Fruit fly (Drosophila melanogaster) whole organism, prepupa: Measurements from ENCODE around the gene Pde6.

ENCODE experiments used
- CG10631 ChIP-seq: fragments of 200-800 bp; sonication (Bioruptor generic); optimal IDR thresholded peaks from 2 replicates; lab custom pipeline; 2016; ENCODE audit warnings: missing biosample characterization, missing genetic modification characterization
- CG10669 ChIP-seq: fragments of 200-800 bp; sonication (Bioruptor generic); optimal IDR thresholded peaks from 3 replicates; lab custom pipeline; 2018; ENCODE audit warnings: missing biosample characterization, mild to moderate bottlenecking, missing genetic modification characterization, moderate library complexity
- CG11294 ChIP-seq: fragments of 200-800 bp; sonication (Bioruptor generic); IDR thresholded peaks from 2 replicates; pipeline ENCODE4 v1.3.6; 2022; ENCODE audit warnings: missing biosample characterization, missing genetic modification characterization
- CG11762 ChIP-seq: fragments of 200-800 bp; sonication (Bioruptor generic); optimal IDR thresholded peaks from 3 replicates; lab custom pipeline; 2016; ENCODE audit warnings: missing biosample characterization, missing genetic modification characterization; ENCODE audit not compliant: insufficient read depth
- CG11902 ChIP-seq: fragments of 200-800 bp; sonication (Bioruptor generic); optimal IDR thresholded peaks from 3 replicates; lab custom pipeline; 2016; ENCODE audit warnings: missing biosample characterization, missing genetic modification characterization
- CG15336 ChIP-seq: fragments of 200-800 bp; sonication (Bioruptor generic); IDR thresholded peaks from 2 replicates; pipeline ENCODE4 v1.3.6; 2022; ENCODE audit warnings: missing biosample characterization, missing genetic modification characterization
- CG31627 ChIP-seq: fragments of 200-800 bp; sonication (Bioruptor generic); optimal IDR thresholded peaks from 3 replicates; lab custom pipeline; 2016; ENCODE audit warnings: missing biosample characterization, missing genetic modification characterization
- CG34406 ChIP-seq: fragments of 200-800 bp; sonication (Bioruptor generic); optimal IDR thresholded peaks from 3 replicates; lab custom pipeline; 2016; ENCODE audit warnings: missing biosample characterization, missing genetic modification characterization
- CG3919 ChIP-seq: fragments of 200-800 bp; sonication (Bioruptor generic); optimal IDR thresholded peaks from 3 replicates; lab custom pipeline; 2016; ENCODE audit warnings: missing biosample characterization, missing genetic modification characterization
- CG4318 ChIP-seq: fragments of 200-800 bp; sonication (Bioruptor generic); optimal IDR thresholded peaks from 3 replicates; lab custom pipeline; 2017; ENCODE audit warnings: missing biosample characterization, mild to moderate bottlenecking, missing genetic modification characterization
- CG6163 ChIP-seq: fragments of 200-800 bp; sonication (Bioruptor generic); IDR thresholded peaks from 3 replicates; pipeline ENCODE4 v1.3.6; 2022; ENCODE audit warnings: missing biosample characterization, missing genetic modification characterization
- CG6276 ChIP-seq: fragments of 200-800 bp; sonication (Bioruptor generic); optimal IDR thresholded peaks from 2 replicates; lab custom pipeline; 2017; ENCODE audit warnings: missing biosample characterization, mild to moderate bottlenecking, missing genetic modification characterization
- CG6792 ChIP-seq: fragments of 200-800 bp; sonication (Bioruptor generic); optimal IDR thresholded peaks from 3 replicates; lab custom pipeline; 2016; ENCODE audit warnings: missing biosample characterization, missing genetic modification characterization
- CG6854 ChIP-seq: fragments of 200-800 bp; sonication (Bioruptor generic); optimal IDR thresholded peaks from 2 replicates; lab custom pipeline; 2017; ENCODE audit warnings: missing biosample characterization, mild to moderate bottlenecking, missing genetic modification characterization
- CG7368 ChIP-seq: fragments of 200-800 bp; sonication (Bioruptor generic); optimal IDR thresholded peaks from 3 replicates; lab custom pipeline; 2016; ENCODE audit warnings: missing biosample characterization, missing genetic modification characterization
- CG8119 ChIP-seq: fragments of 200-800 bp; sonication (Bioruptor generic); IDR thresholded peaks from 3 replicates; pipeline ENCODE4 v1.3.6; 2022; ENCODE audit warnings: missing biosample characterization, missing genetic modification characterization
- CG8632 ChIP-seq: fragments of 200-800 bp; sonication (Bioruptor generic); optimal IDR thresholded peaks from 3 replicates; lab custom pipeline; 2016; ENCODE audit warnings: missing biosample characterization, missing genetic modification characterization
- Eip78C ChIP-seq: fragments of 200-800 bp; sonication (Bioruptor generic); peaks from one replicate; lab custom pipeline; 2016; ENCODE audit warnings: missing biosample characterization, missing genetic modification characterization
- Eip93F ChIP-seq: fragments of 200-800 bp; sonication (Bioruptor generic); optimal IDR thresholded peaks from 2 replicates; lab custom pipeline; 2016; ENCODE audit warnings: missing biosample characterization, mild to moderate bottlenecking, missing genetic modification characterization
- Ets21C ChIP-seq: fragments of 200-800 bp; sonication (Bioruptor generic); optimal IDR thresholded peaks from 3 replicates; lab custom pipeline; 2016; ENCODE audit warnings: missing biosample characterization, missing genetic modification characterization
- Ets96B ChIP-seq: fragments of 200-800 bp; optimal IDR thresholded peaks from 2 replicates; lab custom pipeline; 2019; ENCODE audit warnings: missing biosample characterization, mild to moderate bottlenecking, missing genetic modification characterization, moderate library complexity
- Gug ChIP-seq: fragments of 200-800 bp; sonication (Bioruptor generic); IDR thresholded peaks from 2 replicates; pipeline ENCODE4 v1.3.6; 2022; ENCODE audit warnings: missing biosample characterization, missing genetic modification characterization
- Hr38 ChIP-seq: sonication (Bioruptor generic); optimal IDR thresholded peaks from 2 replicates; lab custom pipeline; 2016; ENCODE audit warnings: missing biosample characterization, missing genetic modification characterization
- Hr39 ChIP-seq: fragments of 200-800 bp; sonication (Bioruptor generic); optimal IDR thresholded peaks from 2 replicates; lab custom pipeline; 2016; ENCODE audit warnings: missing biosample characterization, missing genetic modification characterization
- Hr4 ChIP-seq: fragments of 200-800 bp; sonication (Bioruptor generic); optimal IDR thresholded peaks from 3 replicates; lab custom pipeline; 2016; ENCODE audit warnings: missing biosample characterization, missing genetic modification characterization
- Lpt ChIP-seq: fragments of 200-800 bp; sonication (Bioruptor generic); optimal IDR thresholded peaks from 3 replicates; lab custom pipeline; 2016; ENCODE audit warnings: missing biosample characterization, missing genetic modification characterization
- Met ChIP-seq: fragments of 200-800 bp; sonication (Bioruptor generic); optimal IDR thresholded peaks from 3 replicates; lab custom pipeline; 2016; ENCODE audit warnings: missing biosample characterization, missing genetic modification characterization
- Smox ChIP-seq: fragments of 200-800 bp; sonication (Bioruptor generic); optimal IDR thresholded peaks from 3 replicates; lab custom pipeline; 2016; ENCODE audit warnings: missing biosample characterization, missing genetic modification characterization
- Sox14 ChIP-seq: fragments of 200-800 bp; sonication (Bioruptor generic); optimal IDR thresholded peaks from 3 replicates; lab custom pipeline; 2016; ENCODE audit warnings: missing biosample characterization, missing genetic modification characterization
- achi ChIP-seq: fragments of 200-800 bp; sonication (Bioruptor generic); optimal IDR thresholded peaks from 3 replicates; lab custom pipeline; 2016; ENCODE audit warnings: missing biosample characterization, missing genetic modification characterization
- cyc ChIP-seq: fragments of 200-800 bp; sonication (Bioruptor generic); optimal IDR thresholded peaks from 3 replicates; lab custom pipeline; 2016; ENCODE audit warnings: missing biosample characterization, missing genetic modification characterization
- dac ChIP-seq: fragments of 200-800 bp; sonication (Bioruptor generic); optimal IDR thresholded peaks from 2 replicates; lab custom pipeline; 2017; ENCODE audit warnings: missing biosample characterization, mild to moderate bottlenecking, missing genetic modification characterization
- dsx ChIP-seq: fragments of 200-800 bp; optimal IDR thresholded peaks from 3 replicates; lab custom pipeline; 2019; ENCODE audit warnings: missing biosample characterization, mild to moderate bottlenecking, missing genetic modification characterization, moderate library complexity; ENCODE audit not compliant: poor library complexity, severe bottlenecking
- eg ChIP-seq: fragments of 200-800 bp; sonication (Bioruptor generic); IDR thresholded peaks from 3 replicates; pipeline ENCODE4 v1.3.6; 2022; ENCODE audit warnings: missing biosample characterization, missing genetic modification characterization
- fd59A ChIP-seq: fragments of 200-800 bp; sonication (Bioruptor generic); optimal IDR thresholded peaks from 2 replicates; lab custom pipeline; 2017; ENCODE audit warnings: missing biosample characterization, mild to moderate bottlenecking, missing genetic modification characterization, missing genetic modification reagents
- fd85E ChIP-seq: fragments of 200-800 bp; sonication (Bioruptor generic); optimal IDR thresholded peaks from 3 replicates; lab custom pipeline; 2016; ENCODE audit warnings: missing biosample characterization, missing genetic modification characterization
- fkh ChIP-seq: fragments of 200-800 bp; sonication (Bioruptor generic); optimal IDR thresholded peaks from 3 replicates; lab custom pipeline; 2017; ENCODE audit warnings: missing biosample characterization, mild to moderate bottlenecking, missing genetic modification characterization, moderate library complexity
- pdm3 ChIP-seq: fragments of 200-800 bp; sonication (Bioruptor generic); optimal IDR thresholded peaks from 3 replicates; lab custom pipeline; 2016; ENCODE audit warnings: missing biosample characterization, missing genetic modification characterization
- salr ChIP-seq, 2 experiments: fragments of 200-800 bp; sonication (Bioruptor generic); optimal IDR thresholded peaks; 3 replicates each; lab custom pipeline; 2016 to 2018; ENCODE audit warnings: missing biosample characterization in 2 of 2, missing genetic modification characterization in 2 of 2, mild to moderate bottlenecking in 1 of 2
- spab ChIP-seq: fragments of 200-800 bp; sonication (Bioruptor generic); optimal IDR thresholded peaks from 2 replicates; lab custom pipeline; 2017; ENCODE audit warnings: missing biosample characterization, mild to moderate bottlenecking, missing genetic modification characterization, missing genetic modification reagents
- svp ChIP-seq: fragments of 200-800 bp; sonication (Bioruptor generic); peaks from one replicate; lab custom pipeline; 2016; ENCODE audit warnings: missing biosample characterization, missing genetic modification characterization
- topi ChIP-seq: fragments of 200-800 bp; sonication (Bioruptor generic); optimal IDR thresholded peaks from 3 replicates; lab custom pipeline; 2016; ENCODE audit warnings: missing biosample characterization, missing genetic modification characterization
- vri ChIP-seq: fragments of 200-800 bp; sonication (Bioruptor generic); optimal IDR thresholded peaks from 3 replicates; lab custom pipeline; 2016; ENCODE audit warnings: missing biosample characterization, mild to moderate bottlenecking, missing genetic modification characterization

Gene Pde6

dm6 chr3R:14478438-14479033 lies 79.6 kb downstream of the Pde6 start:
- TF ChIP-seq CG11762 (no peak), CG8119 (GFP tag; lab: Robert Waterston, UW) (no peak), pdm3 (no peak), achi (GFP tag; lab: Kevin White, UChicago) (peak; percentile 1), dac (no peak), CG15336 (GFP tag; lab: Robert Waterston, UW) (peak; percentile 40; the same call in 1 of the 2 replicates), salr (GFP tag; optimal IDR thresholded peaks at IDR 0.05; lab: Kevin White, UChicago) (peak in 1 of 2 experiments; percentile 42), Ets21C (GFP tag; lab: Kevin White, UChicago) (no peak), Lpt (GFP tag; lab: Kevin White, UChicago) (no peak), Eip78C (peak; percentile 68), CG3919 (peak; percentile 15), CG10669 (GFP tag; lab: Kevin White, UChicago) (no peak)

- no peak for TF ChIP-seq Hr4
- TF ChIP-seq Met (GFP tag; lab: Kevin White, UChicago), result no peak
- TF ChIP-seq achi (GFP tag; lab: Kevin White, UChicago), result no peak
- TF ChIP-seq CG8632 (GFP tag; lab: Kevin White, UChicago), result no peak
Measured at dm6 chr3R:14477877-14478437, 80.1 kb downstream of the Pde6 start.

- TF ChIP-seq svp, result peak; percentile 1
- TF ChIP-seq Lpt (GFP tag; lab: Kevin White, UChicago), result no peak
- TF ChIP-seq fkh (GFP tag; lab: Kevin White, UChicago), result peak; percentile 64
- no peak for TF ChIP-seq achi (GFP tag; lab: Kevin White, UChicago)
- TF ChIP-seq Ets21C (GFP tag; lab: Kevin White, UChicago), result no peak
Measured at dm6 chr3R:14477085-14477762, 80.9 kb downstream of the Pde6 start.

dm6 chr3R:14476273-14476672 lies 81.8 kb downstream of the Pde6 start:
- peak; percentile 30 for TF ChIP-seq topi (GFP tag; lab: Kevin White, UChicago)
- TF ChIP-seq Eip78C, result peak; percentile 87
- peak; percentile 2 for TF ChIP-seq CG11902 (GFP tag; lab: Kevin White, UChicago)
- peak; percentile 32 for TF ChIP-seq CG34406 (GFP tag; lab: Kevin White, UChicago)
- peak; percentile 92 for TF ChIP-seq CG6163 (GFP tag; lab: Robert Waterston, UW)
- TF ChIP-seq CG6854 (GFP tag; lab: Kevin White, UChicago), result no peak
- peak; percentile 86 for TF ChIP-seq Gug
- TF ChIP-seq spab, result peak; percentile 36
- TF ChIP-seq vri, result no peak
- peak; percentile 65 for TF ChIP-seq achi (GFP tag; lab: Kevin White, UChicago)
- peak; percentile 48 for TF ChIP-seq Hr39 (GFP tag; lab: Kevin White, UChicago)
- peak; percentile 23 for TF ChIP-seq fd59A
- TF ChIP-seq cyc (GFP tag; lab: Kevin White, UChicago), result peak; percentile 48
- TF ChIP-seq Smox, result peak; percentile 20
- no peak for TF ChIP-seq Eip93F
- TF ChIP-seq dac, result peak; percentile 75
- peak; percentile 84 for TF ChIP-seq CG6276 (GFP tag; lab: Kevin White, UChicago)
- no peak for TF ChIP-seq Ets21C (GFP tag; lab: Kevin White, UChicago)
- TF ChIP-seq salr (GFP tag; optimal IDR thresholded peaks at IDR 0.05; lab: Kevin White, UChicago), result peak in 1 of 2 experiments; percentile 54
- peak; percentile 72 for TF ChIP-seq Sox14
- peak; percentile 48 for TF ChIP-seq CG10669 (GFP tag; lab: Kevin White, UChicago)
- no peak for TF ChIP-seq fkh (GFP tag; lab: Kevin White, UChicago)
- no peak for TF ChIP-seq fd85E (GFP tag; lab: Kevin White, UChicago)
- TF ChIP-seq CG31627 (GFP tag; lab: Kevin White, UChicago), result peak; percentile 32
- peak; percentile 95 for TF ChIP-seq eg
- TF ChIP-seq Ets96B, result peak; percentile 59
- no peak for TF ChIP-seq Hr38 (GFP tag; lab: Kevin White, UChicago)
- TF ChIP-seq dsx (GFP tag; lab: Kevin White, UChicago), result peak; percentile 89
- TF ChIP-seq CG10631 (GFP tag; lab: Kevin White, UChicago), result peak; percentile 67
- peak; percentile 45 for TF ChIP-seq CG6792
- peak; percentile 61 for TF ChIP-seq CG7368 (GFP tag; lab: Kevin White, UChicago)
- TF ChIP-seq CG11294 (GFP tag; lab: Robert Waterston, UW), result peak; percentile 85
- peak; percentile 83 for TF ChIP-seq CG4318
- TF ChIP-seq CG15336 (GFP tag; lab: Robert Waterston, UW), result peak; percentile 89
